Worm (Caenorhabditis elegans) whole organism, mixed stage, embryonic: ENCODE results near the gene clec-144.

Source experiments
- M03D4.4 ChIP-seq: sonication (generic microtip); optimal IDR thresholded peaks from 2 replicates; lab custom pipeline; 2017; ENCODE audit warnings: mild to moderate bottlenecking, missing genetic modification characterization, missing compliant biosample characterization
- lsy-2 ChIP-seq: fragments of 150-350 bp; optimal IDR thresholded peaks from 2 replicates; lab custom pipeline; 2014; ENCODE audit warnings: missing biosample characterization, missing genetic modification characterization
- mep-1 ChIP-seq: fragments of 150-350 bp; optimal IDR thresholded peaks from 2 replicates; lab custom pipeline; 2017; ENCODE audit warnings: missing biosample characterization, missing genetic modification reagents, missing genetic modification characterization, inconsistent platforms

ce11 chrII:11844984-11845383, 12.6 kb upstream of the clec-144 start:
- TF ChIP-seq M03D4.4 (tag; lab: Kevin White, UChicago) (no peak), lsy-2 (tag; lab: Kevin White, UChicago) (no peak), mep-1 (tag; lab: Kevin White, UChicago) (no peak)
